Fruit fly (Drosophila melanogaster): ENCODE measurements around the gene Cad86C.

Gene Cad86C

DNA sequence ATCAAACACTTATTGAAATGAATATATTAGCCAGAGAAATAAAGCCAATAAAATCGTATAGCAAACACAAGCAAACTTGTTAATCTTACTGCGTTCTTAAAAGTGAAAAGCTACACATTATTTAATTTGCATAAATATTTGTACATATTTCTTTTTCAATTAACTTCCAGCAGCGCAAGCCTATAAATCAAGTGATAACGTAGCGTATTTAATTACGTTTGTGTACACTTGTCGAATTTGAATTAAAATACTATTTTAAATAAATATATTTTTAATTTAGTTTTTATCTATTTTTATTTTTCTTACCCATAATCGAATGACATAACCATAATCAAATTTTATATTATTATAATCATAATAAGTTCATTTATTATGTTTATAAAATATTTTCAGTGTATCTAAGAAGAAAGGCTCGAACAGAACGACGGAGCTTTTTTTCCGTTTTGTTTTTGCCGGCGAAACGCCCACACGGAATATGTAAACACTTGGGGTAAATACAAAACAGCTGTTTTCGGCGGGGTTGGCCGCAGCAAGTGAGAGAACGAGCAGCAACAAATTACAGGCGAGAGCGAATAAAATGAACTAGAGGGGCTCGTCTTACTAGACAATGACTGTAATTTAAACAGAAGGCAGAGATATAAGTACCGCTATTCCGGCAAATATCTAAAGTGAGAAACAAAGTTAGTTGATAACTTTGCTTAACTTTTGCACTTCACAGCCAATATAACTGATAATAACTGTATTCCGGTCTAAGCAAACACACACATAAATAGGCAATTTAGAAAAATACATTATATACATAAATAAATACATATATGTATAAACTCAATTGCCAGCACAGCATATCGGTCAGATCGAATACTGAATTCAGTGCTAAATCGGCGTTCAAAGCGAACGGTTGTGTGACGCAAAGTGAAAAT is 48.9 kb downstream of the Cad86C start, which contains the start of gene Sodh2 (continued):
- peak; percentile 94 for TF ChIP-seq Hmr (GFP tag; optimal IDR thresholded peaks at IDR 0.05)
- peak; percentile 88 for TF ChIP-seq CG32532 (GFP tag; IDR thresholded peaks at IDR 0.05)
- no peak for TF ChIP-seq fd102C (GFP tag; optimal IDR thresholded peaks at IDR 0.05)
- TF ChIP-seq CG11560 (tag; IDR thresholded peaks at IDR 0.05), result peak; percentile 57; the same call in 2 of the 3 replicates
- peak; percentile 85 for TF ChIP-seq odd (GFP tag; optimal IDR thresholded peaks at IDR 0.05)
- TF ChIP-seq lola (GFP tag; optimal IDR thresholded peaks at IDR 0.05), result peak in 1 of 3 experiments; percentile 43
- peak; percentile 90 for TF ChIP-seq sr (GFP tag; IDR thresholded peaks at IDR 0.05)
- no peak for TF ChIP-seq Kr (GFP tag; optimal IDR thresholded peaks at IDR 0.05)
- TF ChIP-seq cg (GFP tag; optimal IDR thresholded peaks at IDR 0.05), result peak; percentile 14
- peak; percentile 68 for TF ChIP-seq CG1792 (GFP tag; optimal IDR thresholded peaks at IDR 0.05)
- TF ChIP-seq Hr78 (GFP tag; optimal IDR thresholded peaks at IDR 0.05), result peak in 1 of 2 experiments; percentile 44
- TF ChIP-seq dmrt99B (tag; optimal IDR thresholded peaks at IDR 0.05), result peak; percentile 79
- peak; percentile 91 for TF ChIP-seq Drgx (GFP tag; IDR thresholded peaks at IDR 0.05)
- no peak for TF ChIP-seq zen (tag; optimal IDR thresholded peaks at IDR 0.05)
- peak; percentile 84 for TF ChIP-seq CG11504 (tag; optimal IDR thresholded peaks at IDR 0.05)
- TF ChIP-seq CG4360 (GFP tag; IDR thresholded peaks at IDR 0.05), result no peak
- TF ChIP-seq fu2 (GFP tag; optimal IDR thresholded peaks at IDR 0.05), result peak; percentile 45
- TF ChIP-seq CG18476 (GFP tag; optimal IDR thresholded peaks at IDR 0.05), result peak; percentile 30
- TF ChIP-seq inv (GFP tag; IDR thresholded peaks at IDR 0.05; ENCODE audit: partially characterized antibody), result no peak
- no peak for TF ChIP-seq CG30431 (GFP tag; optimal IDR thresholded peaks at IDR 0.05)
- peak; percentile 89 for TF ChIP-seq CG2678 (tag; optimal IDR thresholded peaks at IDR 0.05)
- TF ChIP-seq CG15696 (tag; optimal IDR thresholded peaks at IDR 0.05), result peak; percentile 36
- TF ChIP-seq CG13123 (GFP tag; optimal IDR thresholded peaks at IDR 0.05), result peak; percentile 23
- TF ChIP-seq nerfin-2 (GFP tag; IDR thresholded peaks at IDR 0.05; ENCODE audit: partially characterized antibody), result no peak
- peak; percentile 23; the same call in 1 of the 2 replicates for TF ChIP-seq CG31224 (GFP tag; IDR thresholded peaks at IDR 0.05)
- TF ChIP-seq CG6175 (GFP tag; IDR thresholded peaks at IDR 0.05), result peak; percentile 65; the same call in 1 of the 3 replicates
- TF ChIP-seq BtbVII (GFP tag; optimal IDR thresholded peaks at IDR 0.05), result peak; percentile 93
- peak; percentile 43 for TF ChIP-seq ewg (GFP tag; optimal IDR thresholded peaks at IDR 0.05)
- TF ChIP-seq Nf-YB (GFP tag; optimal IDR thresholded peaks at IDR 0.05), result peak; percentile 66
- TF ChIP-seq maf-S (GFP tag; optimal IDR thresholded peaks at IDR 0.05), result peak; percentile 67
- peak; percentile 63 for TF ChIP-seq CG4328 (GFP tag; optimal IDR thresholded peaks at IDR 0.05)
- no peak for TF ChIP-seq Neu2 (GFP tag; optimal IDR thresholded peaks at IDR 0.05; ENCODE audit: borderline replicate concordance)
- TF ChIP-seq toy (GFP tag; IDR thresholded peaks at IDR 0.05), result 0 out of 2 replicates have a peak, but pooled peaks have one; percentile 39

DNA sequence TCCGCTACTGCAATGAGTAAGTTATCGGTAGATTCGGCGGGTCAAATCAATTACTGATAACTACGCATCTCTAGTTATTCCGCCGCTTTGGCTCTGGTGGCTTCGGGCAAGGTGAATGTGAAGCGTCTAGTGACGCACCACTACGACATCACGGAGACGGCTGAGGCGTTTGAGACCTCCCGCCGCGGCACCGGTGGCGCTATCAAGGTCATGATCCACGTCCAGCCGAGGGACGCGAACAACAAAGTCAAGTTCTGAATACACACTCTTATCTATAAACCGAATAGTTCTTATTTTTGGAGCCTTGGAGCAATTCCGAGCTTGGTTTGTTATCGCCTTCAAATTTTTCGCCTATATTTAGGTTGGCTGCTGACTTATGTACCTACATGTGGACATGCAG is 50.9 kb downstream of the Cad86C start:
- TF ChIP-seq cwo (GFP tag; optimal IDR thresholded peaks at IDR 0.05) (peak; percentile 27), CkIIα-i1 (GFP tag; IDR thresholded peaks at IDR 0.05) (no peak), CG10543 (GFP tag; optimal IDR thresholded peaks at IDR 0.05) (peak; percentile 0), grn (GFP tag; optimal IDR thresholded peaks at IDR 0.05) (peak; percentile 19), Hr78 (GFP tag; optimal IDR thresholded peaks at IDR 0.05) (peak in 1 of 2 experiments; percentile 27), CG34376 (GFP tag; optimal IDR thresholded peaks at IDR 0.05) (peak; percentile 68), vvl (GFP tag; IDR thresholded peaks at IDR 0.05) (no peak), sug (tag; optimal IDR thresholded peaks at IDR 0.05) (peak; percentile 90), sens (GFP tag) (peak; percentile 47)
